Worm (Caenorhabditis elegans): ENCODE measurements around the gene ddr-1.

DNA sequence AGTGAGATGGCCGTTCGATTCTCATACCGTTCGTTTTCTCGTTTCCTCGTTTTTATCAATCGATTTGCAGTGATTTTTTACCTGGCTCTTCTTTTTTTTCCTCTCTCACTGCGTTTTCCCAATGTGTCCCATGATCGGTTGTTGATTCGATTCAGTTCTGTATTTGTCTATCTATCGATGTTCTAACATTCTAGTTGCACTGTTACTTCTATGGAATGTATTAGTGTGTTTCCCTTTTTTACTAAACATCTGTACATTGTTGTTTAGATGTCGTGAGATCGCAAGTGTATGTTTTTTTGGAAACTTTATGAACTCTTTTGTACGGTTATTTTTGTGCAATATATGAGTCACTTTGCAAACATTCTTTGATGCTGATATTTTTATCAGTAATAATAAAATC, 16.6 kb downstream of the ddr-1 start:
- TF ChIP-seq ceh-2 (tag; optimal IDR thresholded peaks at IDR 0.05): no peak
- no peak for TF ChIP-seq elt-2 (tag; optimal IDR thresholded peaks at IDR 0.05)
- TF ChIP-seq pag-3 (tag; optimal IDR thresholded peaks at IDR 0.05; ENCODE audit: borderline replicate concordance): no peak
- TF ChIP-seq ama-1 (optimal IDR thresholded peaks at IDR 0.05): no peak
- TF ChIP-seq pqm-1 (tag; optimal IDR thresholded peaks at IDR 0.05): no peak
- no peak for TF ChIP-seq ceh-19 (GFP tag; optimal IDR thresholded peaks at IDR 0.05)
- TF ChIP-seq ceh-22 (tag; optimal IDR thresholded peaks at IDR 0.05): no peak
- no peak for TF ChIP-seq tbx-2 (tag; optimal IDR thresholded peaks at IDR 0.05)
- TF ChIP-seq nhr-232 (tag; optimal IDR thresholded peaks at IDR 0.05): no peak
- no peak for TF ChIP-seq nhr-11 (tag; optimal IDR thresholded peaks at IDR 0.05)
